Worm (Caenorhabditis elegans): ENCODE measurements around the gene zipt-7.2.
A peak's percentile ranks its signal among the peaks of the same experiment; 100 is the strongest.

zipt-7.2 gene

ce11 chrX:15502455-15503174, 5.1 kb downstream of the zipt-7.2 start, which contains the start of gene H13N06.7:
H13N06.7 (plus strand) TSS chrX:15503124.
- TF ChIP-seq bed-3 (GFP tag; optimal IDR thresholded peaks at IDR 0.05) (no peak), M03D4.4 (tag; optimal IDR thresholded peaks at IDR 0.05) (no peak), lsy-2 (tag; optimal IDR thresholded peaks at IDR 0.05) (no peak), nhr-12 (tag; optimal IDR thresholded peaks at IDR 0.05) (no peak), pha-4 (tag; optimal IDR thresholded peaks at IDR 0.05) (no peak), unc-39 (tag; optimal IDR thresholded peaks at IDR 0.05) (no peak), mep-1 (tag; optimal IDR thresholded peaks at IDR 0.05) (no peak), sptf-1 (tag; optimal IDR thresholded peaks at IDR 0.05) (no peak), ceh-39 (tag; optimal IDR thresholded peaks at IDR 0.05) (no peak), cnd-1 (tag; optimal IDR thresholded peaks at IDR 0.05) (no peak)

- TF ChIP-seq pha-4 (tag; optimal IDR thresholded peaks at IDR 0.05) = no peak
- TF ChIP-seq zip-8 (tag; optimal IDR thresholded peaks at IDR 0.05) = no peak
- no peak for TF ChIP-seq sptf-1 (tag; optimal IDR thresholded peaks at IDR 0.05)
- no peak for TF ChIP-seq mab-5 (tag; optimal IDR thresholded peaks at IDR 0.05)
- no peak for TF ChIP-seq mls-2 (tag; optimal IDR thresholded peaks at IDR 0.05)
- TF ChIP-seq sem-2 (GFP tag; optimal IDR thresholded peaks at IDR 0.05) = no peak
- TF ChIP-seq elt-1 (tag; optimal IDR thresholded peaks at IDR 0.05; ENCODE audit: borderline replicate concordance, insufficient read depth) = no peak
- TF ChIP-seq ceh-43 (GFP tag; optimal IDR thresholded peaks at IDR 0.05) = no peak
- TF ChIP-seq ztf-11 (tag; optimal IDR thresholded peaks at IDR 0.05) = no peak
- no peak for TF ChIP-seq ham-2 (GFP tag; optimal IDR thresholded peaks at IDR 0.05)
- no peak for TF ChIP-seq flh-1 (GFP tag; optimal IDR thresholded peaks at IDR 0.05)
- no peak for TF ChIP-seq lin-32 (GFP tag; optimal IDR thresholded peaks at IDR 0.05)
- TF ChIP-seq nhr-2 (tag; optimal IDR thresholded peaks at IDR 0.05) = no peak
- no peak for TF ChIP-seq nhr-237 (tag; optimal IDR thresholded peaks at IDR 0.05)
- no peak for TF ChIP-seq unc-39 (tag; optimal IDR thresholded peaks at IDR 0.05)
- TF ChIP-seq snpc-4 (tag; optimal IDR thresholded peaks at IDR 0.05) = no peak
- no peak for TF ChIP-seq nhr-76 (tag; optimal IDR thresholded peaks at IDR 0.05)
- no peak for TF ChIP-seq unc-62 (GFP tag; optimal IDR thresholded peaks at IDR 0.05)
- no peak for TF ChIP-seq elt-3 (tag; optimal IDR thresholded peaks at IDR 0.05)
Measured at ce11 chrX:15496927-15497605, 10.6 kb downstream of the zipt-7.2 start, which contains the start of gene suox-1. suox-1 (plus strand) TSS chrX:15497555.

ce11 chrX:15494154-15494553, 13.5 kb downstream of the zipt-7.2 start:
- TF ChIP-seq nhr-2 (tag; optimal IDR thresholded peaks at IDR 0.05) = no peak
- TF ChIP-seq cnd-1 (tag; optimal IDR thresholded peaks at IDR 0.05) = no peak
- TF ChIP-seq lsy-2 (tag; optimal IDR thresholded peaks at IDR 0.05) = no peak
- TF ChIP-seq pha-4 (tag; optimal IDR thresholded peaks at IDR 0.05) = no peak
- TF ChIP-seq mls-2 (tag; optimal IDR thresholded peaks at IDR 0.05) = no peak
- no peak for TF ChIP-seq M03D4.4 (tag; optimal IDR thresholded peaks at IDR 0.05)
- TF ChIP-seq ceh-43 (GFP tag; optimal IDR thresholded peaks at IDR 0.05) = no peak
- TF ChIP-seq lin-13 (tag; optimal IDR thresholded peaks at IDR 0.05) = no peak
- TF ChIP-seq flh-1 (GFP tag; optimal IDR thresholded peaks at IDR 0.05) = no peak
- no peak for TF ChIP-seq nhr-76 (tag; optimal IDR thresholded peaks at IDR 0.05)
- TF ChIP-seq nhr-28 (tag; optimal IDR thresholded peaks at IDR 0.05) = no peak

ce11 chrX:15493322-15493721, 14.4 kb downstream of the zipt-7.2 start, which contains the start of gene gob-1:
gob-1 (plus strand) TSS chrX:15493602.
- no peak for TF ChIP-seq nhr-12 (tag; optimal IDR thresholded peaks at IDR 0.05)
- TF ChIP-seq flh-1 (GFP tag; optimal IDR thresholded peaks at IDR 0.05) = no peak
- TF ChIP-seq elt-3 (tag; optimal IDR thresholded peaks at IDR 0.05) = no peak
- no peak for TF ChIP-seq blmp-1 (tag; optimal IDR thresholded peaks at IDR 0.05)
- TF ChIP-seq elt-1 (tag; optimal IDR thresholded peaks at IDR 0.05; ENCODE audit: borderline replicate concordance, insufficient read depth) = no peak
- no peak for TF ChIP-seq zip-8 (tag; optimal IDR thresholded peaks at IDR 0.05)
- TF ChIP-seq pha-4 (tag; optimal IDR thresholded peaks at IDR 0.05) = no peak
- TF ChIP-seq sptf-1 (tag; optimal IDR thresholded peaks at IDR 0.05) = no peak
- TF ChIP-seq ceh-39 (tag; optimal IDR thresholded peaks at IDR 0.05) = no peak
- TF ChIP-seq bed-3 (GFP tag; optimal IDR thresholded peaks at IDR 0.05) = no peak

- TF ChIP-seq ceh-39 (tag; optimal IDR thresholded peaks at IDR 0.05) (no peak), sptf-1 (tag; optimal IDR thresholded peaks at IDR 0.05) (peak; percentile 70), nhr-28 (tag; optimal IDR thresholded peaks at IDR 0.05) (no peak), zip-8 (tag; optimal IDR thresholded peaks at IDR 0.05) (no peak), nhr-12 (tag; optimal IDR thresholded peaks at IDR 0.05) (no peak), M03D4.4 (tag; optimal IDR thresholded peaks at IDR 0.05) (peak; percentile 67), lsy-2 (tag; optimal IDR thresholded peaks at IDR 0.05) (peak; percentile 60), ceh-83 (GFP tag; optimal IDR thresholded peaks at IDR 0.05) (no peak), ces-1 (GFP tag; optimal IDR thresholded peaks at IDR 0.05) (peak; percentile 3), unc-62 (GFP tag; optimal IDR thresholded peaks at IDR 0.05) (no peak), nhr-76 (tag; optimal IDR thresholded peaks at IDR 0.05) (no peak), snpc-4 (tag; optimal IDR thresholded peaks at IDR 0.05) (no peak), elt-1 (tag; optimal IDR thresholded peaks at IDR 0.05; ENCODE audit: borderline replicate concordance, insufficient read depth) (no peak), ztf-11 (tag; optimal IDR thresholded peaks at IDR 0.05) (peak; percentile 19), ceh-43 (GFP tag; optimal IDR thresholded peaks at IDR 0.05) (no peak), blmp-1 (tag; optimal IDR thresholded peaks at IDR 0.05) (no peak), tbx-8 (GFP tag; optimal IDR thresholded peaks at IDR 0.05) (no peak), sem-2 (GFP tag; optimal IDR thresholded peaks at IDR 0.05) (no peak), bed-3 (GFP tag; optimal IDR thresholded peaks at IDR 0.05) (no peak), mab-5 (tag; optimal IDR thresholded peaks at IDR 0.05) (no peak), cnd-1 (tag; optimal IDR thresholded peaks at IDR 0.05) (peak; percentile 15), elt-3 (tag; optimal IDR thresholded peaks at IDR 0.05) (no peak), drap-1 (GFP tag; optimal IDR thresholded peaks at IDR 0.05) (peak; percentile 51), nhr-2 (tag; optimal IDR thresholded peaks at IDR 0.05) (no peak), ham-2 (GFP tag; optimal IDR thresholded peaks at IDR 0.05) (no peak), pha-4 (tag; optimal IDR thresholded peaks at IDR 0.05) (peak; percentile 56), mls-2 (tag; optimal IDR thresholded peaks at IDR 0.05) (peak; percentile 64), hlh-1 (tag; optimal IDR thresholded peaks at IDR 0.05) (no peak), mep-1 (tag; optimal IDR thresholded peaks at IDR 0.05) (peak; percentile 71)
Measured at ce11 chrX:15492759-15493158, 14.9 kb downstream of the zipt-7.2 start.

Measured in whole organism, mixed stage, embryonic.